Worm (Caenorhabditis elegans): ENCODE results near the gene F55G7.3.
A peak's percentile ranks its signal among the peaks of the same experiment; 100 is the strongest.

F55G7.3 gene

DNA sequence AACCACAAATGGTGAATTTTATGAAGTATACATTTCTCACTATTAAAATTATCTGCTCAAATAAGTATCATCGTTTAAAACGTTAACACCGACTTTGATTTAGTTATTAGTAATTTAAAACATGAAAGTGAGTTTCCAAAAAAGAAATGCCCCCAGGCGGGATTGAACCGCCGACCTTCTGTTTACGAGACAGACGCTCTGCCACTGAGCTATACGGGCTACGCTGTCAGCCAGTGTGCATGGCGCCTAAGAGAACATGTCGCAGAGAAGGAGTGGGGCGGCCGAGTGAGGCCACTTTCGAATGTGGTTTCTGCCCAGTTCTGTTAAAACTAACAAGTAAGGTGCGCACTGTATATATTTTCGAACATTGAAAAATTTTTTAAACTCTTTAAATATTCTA is 6.9 kb downstream of the F55G7.3 start (continued):
- TF ChIP-seq php-3 (GFP tag; IDR thresholded peaks at IDR 0.05) (peak; percentile 63; the same call in 1 of the 2 replicates), dmd-6 (GFP tag; IDR thresholded peaks at IDR 0.05) (peak; percentile 66; the same call in 1 of the 2 replicates), Y48G9A.11 (GFP tag; IDR thresholded peaks at IDR 0.05) (peak; percentile 63; the same call in 1 of the 2 replicates), ztf-11 (tag; optimal IDR thresholded peaks at IDR 0.05) (no peak), mdt-29 (GFP tag; IDR thresholded peaks at IDR 0.05) (no peak; the same call in 1 of the 2 replicates), T20F7.1 (GFP tag; optimal IDR thresholded peaks at IDR 0.05) (no peak), lin-29 (GFP tag; IDR thresholded peaks at IDR 0.05) (no peak), nhr-237 (tag; optimal IDR thresholded peaks at IDR 0.05) (no peak), ceh-62 (tag; optimal IDR thresholded peaks at IDR 0.05) (no peak), mep-1 (tag; optimal IDR thresholded peaks at IDR 0.05) (no peak), unc-62 (GFP tag; optimal IDR thresholded peaks at IDR 0.05 in 1 of 2) (no peak), unc-62 (tag; optimal IDR thresholded peaks at IDR 0.05) (no peak), mdl-1 (tag; optimal IDR thresholded peaks at IDR 0.05) (no peak), mes-2 (tag; optimal IDR thresholded peaks at IDR 0.05; ENCODE audit: poor library complexity, severe bottlenecking) (peak; percentile 85), zfp-3 (GFP tag; conservative IDR thresholded peaks at IDR 0.05) (no peak), aly-2 (tag; optimal IDR thresholded peaks at IDR 0.05) (no peak), F10B5.3 (tag; optimal IDR thresholded peaks at IDR 0.05) (peak; percentile 61), daf-19 (GFP tag; conservative IDR thresholded peaks at IDR 0.05) (no peak), lin-38 (GFP tag; IDR thresholded peaks at IDR 0.05) (peak; percentile 71), F37D6.2 (tag; optimal IDR thresholded peaks at IDR 0.05) (peak; percentile 82), F26F4.8 (GFP tag; conservative IDR thresholded peaks at IDR 0.05) (peak; percentile 52; the same call in 1 of the 2 replicates), zag-1 (tag; optimal IDR thresholded peaks at IDR 0.05) (no peak), lin-1 (GFP tag; IDR thresholded peaks at IDR 0.05) (peak; percentile 59; the same call in 1 of the 2 replicates), nhr-25 (tag; optimal IDR thresholded peaks at IDR 0.05; ENCODE audit: borderline replicate concordance, insufficient read depth) (no peak), zip-11 (GFP tag; IDR thresholded peaks at IDR 0.05) (no peak), snpc-4 (tag; optimal IDR thresholded peaks at IDR 0.05) (no peak), F44E2.7 (GFP tag; IDR thresholded peaks at IDR 0.05) (peak; percentile 63; the same call in 1 of the 2 replicates), zfp-2 (tag; optimal IDR thresholded peaks at IDR 0.05) (peak; percentile 40), daf-12 (tag; optimal IDR thresholded peaks at IDR 0.05) (no peak), attf-4 (tag; optimal IDR thresholded peaks at IDR 0.05) (no peak), lin-15B (tag; optimal IDR thresholded peaks at IDR 0.05) (no peak), ceh-20 (GFP tag; IDR thresholded peaks at IDR 0.05) (peak; percentile 73), ctbp-1 (GFP tag; IDR thresholded peaks at IDR 0.05) (peak; percentile 74), F49E8.2 (tag; optimal IDR thresholded peaks at IDR 0.05; ENCODE audit: borderline replicate concordance) (peak; percentile 59), D1046.2 (GFP tag; IDR thresholded peaks at IDR 0.05) (peak; percentile 58; the same call in 1 of the 2 replicates), daf-16 (GFP tag; optimal IDR thresholded peaks at IDR 0.05) (peak; percentile 55 to 85), daf-16 (tag; optimal IDR thresholded peaks at IDR 0.05) (peak; percentile 78), daf-8 (GFP tag; IDR thresholded peaks at IDR 0.05) (0 out of 2 replicates have a peak, but pooled peaks have one; percentile 60), fos-1 (tag; optimal IDR thresholded peaks at IDR 0.05) (no peak), ZK337.2 (GFP tag; IDR thresholded peaks at IDR 0.05) (peak; percentile 43; the same call in 1 of the 2 replicates), nhr-6 (tag; optimal IDR thresholded peaks at IDR 0.05) (peak; percentile 29), gei-8 (GFP tag; optimal IDR thresholded peaks at IDR 0.05) (no peak), aha-1 (tag) (peak; percentile 94), nhr-111 (GFP tag; optimal IDR thresholded peaks at IDR 0.05) (no peak), dve-1 (tag; optimal IDR thresholded peaks at IDR 0.05; ENCODE audit: insufficient read depth) (peak; percentile 43), hif-1 (tag; optimal IDR thresholded peaks at IDR 0.05) (peak in 1 of 2 experiments; percentile 2), arid-1 (GFP tag; conservative IDR thresholded peaks at IDR 0.05) (peak; percentile 54; the same call in 1 of the 2 replicates), nhr-41 (GFP tag; IDR thresholded peaks at IDR 0.05) (0 out of 2 replicates have a peak, but pooled peaks have one; percentile 33), dmd-9 (GFP tag; IDR thresholded peaks at IDR 0.05) (peak; percentile 75), ceh-82 (tag; optimal IDR thresholded peaks at IDR 0.05) (no peak), ztf-7 (tag; optimal IDR thresholded peaks at IDR 0.05) (peak; percentile 31)

Measured in whole organism, L4 larva.